Worm (Caenorhabditis elegans) whole organism, L4 larva: ENCODE data around the gene F54D5.23.

Source experiments
- F10B5.3 ChIP-seq: sonication (generic microtip); optimal IDR thresholded peaks from 2 replicates; lab custom pipeline; 2016; ENCODE audit warnings: mild to moderate bottlenecking, missing genetic modification characterization, missing compliant biosample characterization
- F44E2.7 ChIP-seq: fragments of 200-800 bp; sonication (Bioruptor generic); IDR thresholded peaks from 2 replicates; pipeline ENCODE4 v2.1.2; 2022; ENCODE audit warnings: missing genetic modification characterization, missing compliant biosample characterization
- F49E8.2 ChIP-seq: sonication (generic microtip); optimal IDR thresholded peaks from 2 replicates; lab custom pipeline; 2016; ENCODE audit warnings: missing compliant biosample characterization, mild to moderate bottlenecking, missing genetic modification characterization, borderline replicate concordance
- R02D3.7 ChIP-seq: fragments of 150-350 bp; sonication (generic microtip); optimal IDR thresholded peaks from 3 replicates; lab custom pipeline; 2014; ENCODE audit warnings: missing biosample characterization, missing genetic modification characterization
- T20F7.1 ChIP-seq: fragments of 200-800 bp; sonication (Bioruptor generic); optimal IDR thresholded peaks from 2 replicates; lab custom pipeline; 2018; ENCODE audit warnings: mild to moderate bottlenecking, missing genetic modification characterization, missing compliant biosample characterization
- aha-1 ChIP-seq: fragments of 150-350 bp; peaks from one replicate; lab custom pipeline; 2014; ENCODE audit warnings: missing biosample characterization, missing genetic modification characterization
- arid-1 ChIP-seq: fragments of 200-800 bp; sonication (Bioruptor generic); conservative IDR thresholded peaks from 2 replicates; pipeline ENCODE4 v1.3.6; 2022; ENCODE audit warnings: missing genetic modification reagents, missing genetic modification characterization, missing compliant biosample characterization
- cey-2 ChIP-seq: sonication (generic microtip); optimal IDR thresholded peaks from 3 replicates; lab custom pipeline; 2017; ENCODE audit warnings: missing genetic modification characterization, mild to moderate bottlenecking, missing compliant biosample characterization, antibody characterized with exemption, borderline replicate concordance; ENCODE audit not compliant: insufficient read depth
- daf-19 ChIP-seq: fragments of 200-800 bp; sonication (Bioruptor generic); conservative IDR thresholded peaks from 2 replicates; pipeline ENCODE4 v1.3.6; 2022; ENCODE audit warnings: missing genetic modification characterization, missing compliant biosample characterization
- dpl-1 ChIP-seq: fragments of 150-350 bp; optimal IDR thresholded peaks from 2 replicates; lab custom pipeline; 2014; ENCODE audit warnings: missing biosample characterization, missing genetic modification reagents, missing genetic modification characterization
- dve-1 ChIP-seq: sonication (generic microtip); optimal IDR thresholded peaks from 2 replicates; lab custom pipeline; 2017; ENCODE audit warnings: antibody characterized with exemption, mild to moderate bottlenecking, missing genetic modification characterization, missing compliant biosample characterization; ENCODE audit not compliant: insufficient read depth
- egl-43 ChIP-seq: fragments of 200-800 bp; sonication (Bioruptor generic); IDR thresholded peaks from 2 replicates; pipeline ENCODE4 v1.3.6; 2022; ENCODE audit warnings: missing genetic modification reagents, missing genetic modification characterization, missing compliant biosample characterization
- gei-8 ChIP-seq: fragments of 200-800 bp; sonication (Bioruptor generic); optimal IDR thresholded peaks from 2 replicates; lab custom pipeline; 2018; ENCODE audit warnings: mild to moderate bottlenecking, missing genetic modification characterization, missing compliant biosample characterization
- lin-1 ChIP-seq: fragments of 200-800 bp; sonication (Bioruptor generic); IDR thresholded peaks from 2 replicates; pipeline ENCODE4 v1.3.6; 2022; ENCODE audit warnings: missing genetic modification reagents, missing genetic modification characterization, missing compliant biosample characterization
- lin-13 ChIP-seq: fragments of 150-350 bp; optimal IDR thresholded peaks from 2 replicates; lab custom pipeline; 2014; ENCODE audit warnings: missing biosample characterization, missing genetic modification reagents, missing genetic modification characterization
- lin-15B ChIP-seq: fragments of 150-350 bp; sonication (generic microtip); optimal IDR thresholded peaks from 3 replicates; lab custom pipeline; 2014; ENCODE audit warnings: missing biosample characterization, missing genetic modification characterization
- madf-5 ChIP-seq, 2 experiments: fragments of 200-800 bp; sonication (Bioruptor generic); IDR thresholded peaks; 2 replicates each; pipeline ENCODE4 v1.3.6; 2022; ENCODE audit warnings: missing compliant biosample characterization in 2 of 2, missing genetic modification characterization in 2 of 2
- mdl-1 ChIP-seq, 2 experiments: fragments of 150-350 bp in 1 of 2; sonication (generic microtip) in 1 of 2; optimal IDR thresholded peaks; 2 replicates each; lab custom pipeline; 2014 to 2017; ENCODE audit warnings: missing biosample characterization in 2 of 2, missing genetic modification characterization in 2 of 2
- nhr-102 ChIP-seq: sonication (generic microtip); optimal IDR thresholded peaks from 2 replicates; lab custom pipeline; 2016; ENCODE audit warnings: mild to moderate bottlenecking, missing genetic modification characterization, moderate library complexity, missing compliant biosample characterization
- nhr-11 ChIP-seq: fragments of 150-350 bp; optimal IDR thresholded peaks from 2 replicates; lab custom pipeline; 2014; ENCODE audit warnings: missing biosample characterization, missing genetic modification characterization
- nhr-111 ChIP-seq: fragments of 200-800 bp; sonication (Bioruptor generic); optimal IDR thresholded peaks from 2 replicates; lab custom pipeline; 2018; ENCODE audit warnings: mild to moderate bottlenecking, missing genetic modification characterization, missing compliant biosample characterization
- nhr-237 ChIP-seq: sonication (generic microtip); optimal IDR thresholded peaks from 2 replicates; lab custom pipeline; 2017; ENCODE audit warnings: missing biosample characterization, missing genetic modification characterization
- nhr-25 ChIP-seq: sonication (generic microtip); optimal IDR thresholded peaks from 2 replicates; lab custom pipeline; 2017; ENCODE audit warnings: missing genetic modification characterization, mild to moderate bottlenecking, missing compliant biosample characterization, antibody characterized with exemption, moderate library complexity, borderline replicate concordance; ENCODE audit not compliant: insufficient read depth
- nhr-41 ChIP-seq: fragments of 200-800 bp; sonication (Bioruptor generic); IDR thresholded peaks from 2 replicates; pipeline ENCODE4 v1.3.6; 2022; ENCODE audit warnings: missing genetic modification reagents, missing genetic modification characterization, missing compliant biosample characterization
- nhr-6 ChIP-seq: fragments of 150-350 bp; optimal IDR thresholded peaks from 2 replicates; lab custom pipeline; 2014; ENCODE audit warnings: missing biosample characterization, missing genetic modification characterization
- nhr-76 ChIP-seq: fragments of 150-350 bp; optimal IDR thresholded peaks from 2 replicates; lab custom pipeline; 2014; ENCODE audit warnings: missing biosample characterization, missing genetic modification characterization
- rbr-2 ChIP-seq: sonication (generic microtip); optimal IDR thresholded peaks from 2 replicates; lab custom pipeline; 2016; ENCODE audit warnings: missing genotype, missing genetic modification characterization, missing compliant biosample characterization
- saeg-2 ChIP-seq: fragments of 200-800 bp; sonication (Bioruptor generic); IDR thresholded peaks from 2 replicates; pipeline ENCODE4 v1.3.6; 2022; ENCODE audit warnings: missing genetic modification reagents, missing genetic modification characterization, missing compliant biosample characterization
- sdz-12 ChIP-seq: fragments of 200-800 bp; sonication (Bioruptor generic); optimal IDR thresholded peaks from 2 replicates; lab custom pipeline; 2018; ENCODE audit warnings: mild to moderate bottlenecking, missing genetic modification characterization, missing compliant biosample characterization
- set-16 ChIP-seq: fragments of 200-800 bp; sonication (Bioruptor generic); IDR thresholded peaks from 2 replicates; pipeline ENCODE4 v1.3.6; 2022; ENCODE audit warnings: missing genetic modification reagents, missing genetic modification characterization, missing compliant biosample characterization
- snpc-4 ChIP-seq: fragments of 150-350 bp; optimal IDR thresholded peaks from 2 replicates; lab custom pipeline; 2014; ENCODE audit warnings: missing biosample characterization, missing genetic modification characterization
- unc-62 ChIP-seq, 3 experiments: fragments of 150-350 bp in 1 of 3; sonication (generic microtip); optimal IDR thresholded peaks in 2 of 3; peaks in 1 of 3; 1 replicate in 1 of 3; 2 replicates in 2 of 3; lab custom pipeline; 2014 to 2017; ENCODE audit warnings: missing biosample characterization in 3 of 3, missing genetic modification characterization in 3 of 3, missing genetic modification reagents in 3 of 3, missing genotype in 1 of 3
- zip-11 ChIP-seq: fragments of 200-800 bp; sonication (Bioruptor generic); IDR thresholded peaks from 2 replicates; pipeline ENCODE4 v1.3.6; 2022; ENCODE audit warnings: missing genetic modification characterization, missing compliant biosample characterization
- zip-2 ChIP-seq: fragments of 150-350 bp; optimal IDR thresholded peaks from 2 replicates; lab custom pipeline; 2014; ENCODE audit warnings: missing biosample characterization, missing genetic modification characterization
- ztf-7 ChIP-seq: fragments of 150-350 bp; optimal IDR thresholded peaks from 2 replicates; lab custom pipeline; 2014; ENCODE audit warnings: missing biosample characterization, missing genetic modification characterization

Gene F54D5.23

ce11 chrII:11568670-11569069, 417 bp downstream of the F54D5.23 start:
- no peak for TF ChIP-seq nhr-111 (GFP tag; lab: Kevin White, UChicago)
- TF ChIP-seq cey-2 (tag; lab: Kevin White, UChicago), result no peak
- no peak for TF ChIP-seq nhr-41
- TF ChIP-seq nhr-102 (tag; lab: Kevin White, UChicago), result no peak
- no peak for TF ChIP-seq daf-19 (GFP tag; lab: Robert Waterston, UW)
- TF ChIP-seq lin-13 (GFP tag; lab: Kevin White, UChicago), result no peak
- no peak for TF ChIP-seq nhr-6 (tag; lab: Kevin White, UChicago)
- no peak for TF ChIP-seq lin-1 (GFP tag; lab: Robert Waterston, UW)
- TF ChIP-seq, all 104 proteins: peak for 0

- TF ChIP-seq F44E2.7 (GFP tag; lab: Robert Waterston, UW) (no peak), saeg-2 (GFP tag; lab: Robert Waterston, UW) (no peak), gei-8 (GFP tag; lab: Kevin White, UChicago) (no peak), sdz-12 (GFP tag; lab: Kevin White, UChicago) (no peak), zip-11 (GFP tag; lab: Robert Waterston, UW) (no peak), nhr-6 (tag; lab: Kevin White, UChicago) (peak; percentile 37), egl-43 (GFP tag; lab: Robert Waterston, UW) (peak; percentile 69; the same call in 1 of the 2 replicates), madf-5 (GFP tag; IDR thresholded peaks at IDR 0.05; lab: Robert Waterston, UW) (0 out of 4 replicates have a peak, but pooled peaks of 1 of the 2 experiments have one; percentile 60), set-16 (GFP tag; lab: Robert Waterston, UW) (peak; percentile 68), mdl-1 (tag; optimal IDR thresholded peaks at IDR 0.05; lab: Kevin White, UChicago) (no peak), unc-62 (GFP tag; optimal IDR thresholded peaks at IDR 0.05 in 1 of 2; lab: Kevin White, UChicago) (peak in 1 of 2 experiments; percentile 31), unc-62 (tag; optimal IDR thresholded peaks at IDR 0.05; lab: Kevin White, UChicago) (no peak), aha-1 (tag; lab: Kevin White, UChicago) (peak; percentile 43)
These were observed 1.9 kb downstream of the F54D5.23 start, which contains the start of gene F54D5.5 for ce11 chrII:11566970-11567711. TSS of gene F54D5.5 (minus strand) at chrII:11567020.

- TF ChIP-seq madf-5 (GFP tag; IDR thresholded peaks at IDR 0.05; lab: Robert Waterston, UW), result no peak
- TF ChIP-seq nhr-237, result no peak
- TF ChIP-seq lin-15B, result no peak
- TF ChIP-seq nhr-11 (tag; lab: Kevin White, UChicago), result no peak
- no peak for TF ChIP-seq rbr-2 (tag; lab: Kevin White, UChicago)
- TF ChIP-seq nhr-25, result no peak
- TF ChIP-seq snpc-4, result no peak
- no peak for TF ChIP-seq saeg-2 (GFP tag; lab: Robert Waterston, UW)
- TF ChIP-seq aha-1 (tag; lab: Kevin White, UChicago), result no peak
- TF ChIP-seq nhr-76 (tag; lab: Kevin White, UChicago), result no peak
- no peak for TF ChIP-seq F10B5.3 (tag; lab: Kevin White, UChicago)
- no peak for TF ChIP-seq zip-11 (GFP tag; lab: Robert Waterston, UW)
- TF ChIP-seq nhr-6 (tag; lab: Kevin White, UChicago), result no peak
- TF ChIP-seq ztf-7, result no peak
- TF ChIP-seq set-16 (GFP tag; lab: Robert Waterston, UW), result no peak
These were observed 5.0 kb downstream of the F54D5.23 start, which contains the start of gene F54D5.15 for ce11 chrII:11564127-11564526. TSS of gene F54D5.15 (minus strand) at chrII:11564227.

- TF ChIP-seq set-16 (GFP tag; lab: Robert Waterston, UW) (peak; percentile 15; the same call in 1 of the 2 replicates), dpl-1 (no peak)
These were observed 12.7 kb downstream of the F54D5.23 start, which contains the start of gene F54D5.17 for ce11 chrII:11556338-11556737. TSS of gene F54D5.17 (plus strand) at chrII:11556638.

- no peak for TF ChIP-seq zip-2 (tag; lab: Kevin White, UChicago)
- TF ChIP-seq R02D3.7 (tag; lab: Kevin White, UChicago), result no peak
- TF ChIP-seq T20F7.1 (GFP tag; lab: Kevin White, UChicago), result no peak
- no peak for TF ChIP-seq F49E8.2 (tag; lab: Kevin White, UChicago)
- TF ChIP-seq arid-1, result no peak
- no peak for TF ChIP-seq dve-1 (tag; lab: Kevin White, UChicago)
- TF ChIP-seq, all 104 proteins: peak for 0
These were observed 13.5 kb downstream of the F54D5.23 start, which contains the start of gene F54D5.24 for ce11 chrII:11555634-11556033. TSS of gene F54D5.24 (plus strand) at chrII:11555949.
